Fruit fly (Drosophila melanogaster) whole organism: ENCODE results near the gene CG31019.

Experiments used
- CG8478 ChIP-seq: fragments of >200 bp; optimal IDR thresholded peaks from 2 replicates; lab custom pipeline; 2018; ENCODE audit warnings: inconsistent platforms
- Dll ChIP-seq: fragments of >200 bp; optimal IDR thresholded peaks from 2 replicates; lab custom pipeline; 2017
- EcR ChIP-seq, 2 experiments: fragments of >200 bp; optimal IDR thresholded peaks; 2 replicates each; lab custom pipeline; 2017; ENCODE audit warnings: missing biosample characterization in 2 of 2, missing genetic modification characterization in 2 of 2, missing genetic modification reagents in 2 of 2
- pan ChIP-seq: fragments of >200 bp; optimal IDR thresholded peaks from 2 replicates; lab custom pipeline; 2017
- psq ChIP-seq: fragments of >200 bp; optimal IDR thresholded peaks from 2 replicates; lab custom pipeline; 2017
- usp ChIP-seq: fragments of >200 bp; optimal IDR thresholded peaks from 2 replicates; lab custom pipeline; 2017; ENCODE audit warnings: missing biosample characterization, missing genetic modification characterization, mixed read lengths

Gene CG31019

dm6 chr3R:30621806-30622205 is 25.0 kb downstream of the CG31019 start, which contains the start of gene CG44954:
TSS of gene CG44954 (minus strand) at chr3R:30621906.
- no peak for TF ChIP-seq CG8478
- TF ChIP-seq EcR (GFP tag; optimal IDR thresholded peaks at IDR 0.05; lab: Kevin White, UChicago), result no peak
- no peak for TF ChIP-seq usp (GFP tag; lab: Kevin White, UChicago)
- no peak for TF ChIP-seq Dll
- TF ChIP-seq psq (lab: Kevin White, UChicago), result no peak
- TF ChIP-seq pan, result no peak

dm6 chr3R:30628928-30629327 is 32.1 kb downstream of the CG31019 start, which contains the start of gene CG2267:
TSS of gene CG2267 (minus strand) at chr3R:30629028.
- TF ChIP-seq usp (GFP tag; lab: Kevin White, UChicago), result no peak

- TF ChIP-seq psq (lab: Kevin White, UChicago), result no peak
- no peak for TF ChIP-seq CG8478
- no peak for TF ChIP-seq usp (GFP tag; lab: Kevin White, UChicago)
Observed at dm6 chr3R:30643240-30643639, 46.4 kb downstream of the CG31019 start.

- TF ChIP-seq psq (lab: Kevin White, UChicago) (no peak), Dll (no peak), EcR (GFP tag; optimal IDR thresholded peaks at IDR 0.05; lab: Kevin White, UChicago) (no peak), pan (no peak), usp (GFP tag; lab: Kevin White, UChicago) (no peak), CG8478 (no peak)
Observed at dm6 chr3R:30645780-30646179, 49.0 kb downstream of the CG31019 start, which contains the start of gene CG31013. TSS of gene CG31013 (minus strand) at chr3R:30645880.

dm6 chr3R:30648451-30648850 is 51.6 kb downstream of the CG31019 start, which contains the start of gene PH4alphaPV:
TSS of gene PH4alphaPV (minus strand) at chr3R:30648551.
- TF ChIP-seq psq (lab: Kevin White, UChicago) (no peak), CG8478 (no peak), EcR (GFP tag; optimal IDR thresholded peaks at IDR 0.05; lab: Kevin White, UChicago) (no peak), pan (no peak), usp (GFP tag; lab: Kevin White, UChicago) (no peak), Dll (no peak)

- TF ChIP-seq pan (no peak), CG8478 (no peak), psq (lab: Kevin White, UChicago) (no peak), EcR (GFP tag; optimal IDR thresholded peaks at IDR 0.05; lab: Kevin White, UChicago) (no peak), usp (GFP tag; lab: Kevin White, UChicago) (no peak), Dll (no peak)
Observed at dm6 chr3R:30648851-30649250, 52.0 kb downstream of the CG31019 start, which contains the start of gene CG34432. TSS of gene CG34432 (plus strand) at chr3R:30649151.
